Worm (Caenorhabditis elegans) whole organism, mixed stage, embryonic: ENCODE measurements around the gene daf-31.

Source experiments
- blmp-1 ChIP-seq: fragments of 150-350 bp; optimal IDR thresholded peaks from 2 replicates; lab custom pipeline; 2014; ENCODE audit warnings: missing biosample characterization, missing genetic modification characterization
- ces-1 ChIP-seq: fragments of 150-350 bp; optimal IDR thresholded peaks from 2 replicates; lab custom pipeline; 2014; ENCODE audit warnings: missing biosample characterization, missing genetic modification reagents, missing genetic modification characterization
- nhr-12 ChIP-seq: fragments of 150-350 bp; optimal IDR thresholded peaks from 2 replicates; lab custom pipeline; 2014; ENCODE audit warnings: missing biosample characterization, missing genetic modification characterization
- nhr-2 ChIP-seq: fragments of 150-350 bp; optimal IDR thresholded peaks from 2 replicates; lab custom pipeline; 2014; ENCODE audit warnings: missing biosample characterization, missing genetic modification characterization
- nhr-28 ChIP-seq: fragments of 150-350 bp; optimal IDR thresholded peaks from 2 replicates; lab custom pipeline; 2014; ENCODE audit warnings: missing biosample characterization, missing genetic modification characterization
- nhr-76 ChIP-seq: sonication (generic microtip); optimal IDR thresholded peaks from 2 replicates; lab custom pipeline; 2017; ENCODE audit warnings: missing biosample characterization, missing genetic modification characterization
- pha-4 ChIP-seq: fragments of 150-350 bp; optimal IDR thresholded peaks from 2 replicates; lab custom pipeline; 2018; ENCODE audit warnings: missing biosample characterization, missing genetic modification reagents, missing genetic modification characterization
- tbx-8 ChIP-seq: fragments of 200-800 bp; sonication (Bioruptor generic); optimal IDR thresholded peaks from 2 replicates; lab custom pipeline; 2018; ENCODE audit warnings: mild to moderate bottlenecking, missing genetic modification characterization, moderate library complexity, missing compliant biosample characterization
- unc-62 ChIP-seq: fragments of 150-350 bp; optimal IDR thresholded peaks from 2 replicates; lab custom pipeline; 2014; ENCODE audit warnings: missing biosample characterization, missing genetic modification reagents, missing genetic modification characterization

ce11 chrIV:8268024-8268423, 22.0 kb upstream of the daf-31 start, which contains the start of the genes K07H8.5 and K07H8.8:
- TF ChIP-seq tbx-8 (no peak), ces-1 (GFP tag; lab: Kevin White, UChicago) (no peak), nhr-76 (tag; lab: Kevin White, UChicago) (no peak), blmp-1 (tag; lab: Kevin White, UChicago) (no peak), unc-62 (GFP tag; lab: Kevin White, UChicago) (no peak), pha-4 (tag; lab: Kevin White, UChicago) (no peak), nhr-28 (tag; lab: Kevin White, UChicago) (no peak), nhr-2 (tag; lab: Kevin White, UChicago) (no peak), nhr-12 (tag; lab: Kevin White, UChicago) (no peak)
